Worm (Caenorhabditis elegans) whole organism, late embryonic: Measurements from ENCODE around the gene K09H11.6.

Experiments
- ceh-18 ChIP-seq: sonication (generic microtip); optimal IDR thresholded peaks from 2 replicates; lab custom pipeline; 2016; ENCODE audit warnings: missing genetic modification characterization, missing compliant biosample characterization
- ceh-48 ChIP-seq: sonication (generic microtip); optimal IDR thresholded peaks from 2 replicates; lab custom pipeline; 2016; ENCODE audit warnings: missing genetic modification characterization, inconsistent platforms, missing compliant biosample characterization
- ceh-6 ChIP-seq: fragments of 200-800 bp; sonication (Bioruptor generic); optimal IDR thresholded peaks from 2 replicates; lab custom pipeline; 2018; ENCODE audit warnings: mild to moderate bottlenecking, missing genetic modification characterization, missing compliant biosample characterization
- dve-1 ChIP-seq: sonication (generic microtip); optimal IDR thresholded peaks from 2 replicates; lab custom pipeline; 2017; ENCODE audit warnings: antibody characterized with exemption, mild to moderate bottlenecking, missing genetic modification characterization, missing compliant biosample characterization
- elt-2 ChIP-seq: sonication (generic microtip); optimal IDR thresholded peaks from 2 replicates; lab custom pipeline; 2016; ENCODE audit warnings: missing genetic modification reagents, missing genetic modification characterization, missing compliant biosample characterization
- fkh-10 ChIP-seq: fragments of 150-350 bp; optimal IDR thresholded peaks from 2 replicates; lab custom pipeline; 2014; ENCODE audit warnings: missing biosample characterization, missing genetic modification reagents, missing genetic modification characterization
- fkh-6 ChIP-seq: sonication (generic microtip); optimal IDR thresholded peaks from 2 replicates; lab custom pipeline; 2016; ENCODE audit warnings: missing genetic modification characterization, missing compliant biosample characterization
- hlh-8 ChIP-seq: sonication (generic microtip); optimal IDR thresholded peaks from 2 replicates; lab custom pipeline; 2016; ENCODE audit warnings: missing genotype, missing genetic modification characterization, missing compliant biosample characterization
- madf-2 ChIP-seq: sonication (generic microtip); optimal IDR thresholded peaks from 2 replicates; lab custom pipeline; 2017; ENCODE audit warnings: missing genetic modification characterization, missing compliant biosample characterization
- nfya-1 ChIP-seq: sonication (generic microtip); optimal IDR thresholded peaks from 2 replicates; lab custom pipeline; 2017; ENCODE audit warnings: missing genetic modification characterization, mild to moderate bottlenecking, missing compliant biosample characterization, antibody characterized with exemption, moderate library complexity
- npax-4 ChIP-seq: sonication (generic microtip); optimal IDR thresholded peaks from 2 replicates; lab custom pipeline; 2016; ENCODE audit warnings: missing genetic modification characterization, missing compliant biosample characterization
- pha-4 ChIP-seq: fragments of 150-350 bp; optimal IDR thresholded peaks from 2 replicates; lab custom pipeline; 2018; ENCODE audit warnings: missing biosample characterization, missing genetic modification reagents, missing genetic modification characterization
- pqm-1 ChIP-seq: sonication (generic microtip); optimal IDR thresholded peaks from 2 replicates; lab custom pipeline; 2016; ENCODE audit warnings: missing genetic modification characterization, missing compliant biosample characterization

DNA sequence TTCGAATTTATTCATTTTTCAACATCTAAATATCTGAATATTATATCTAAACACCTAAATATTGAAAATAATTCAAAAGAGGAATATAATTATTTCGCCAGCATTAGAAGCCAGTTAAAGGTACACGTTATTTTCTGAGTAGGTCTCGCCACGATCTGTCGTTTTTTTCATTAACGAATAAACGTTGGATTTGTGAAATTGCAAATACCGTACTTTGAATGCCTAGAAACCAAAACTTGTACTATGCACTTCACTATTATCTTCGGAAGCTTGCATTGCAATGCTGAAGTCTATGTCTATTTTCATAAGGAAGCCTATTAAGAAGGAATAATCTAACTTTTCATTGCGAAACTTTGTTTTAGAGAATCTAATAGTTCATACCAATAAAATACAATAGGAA, 36.5 kb upstream of the K09H11.6 start:
- TF ChIP-seq ceh-6 (GFP tag; lab: Kevin White, UChicago) (no peak), dve-1 (no peak), pqm-1 (tag; lab: Kevin White, UChicago) (no peak), elt-2 (tag; lab: Kevin White, UChicago) (no peak), fkh-10 (GFP tag; lab: Kevin White, UChicago) (no peak), ceh-48 (no peak), ceh-18 (tag; lab: Kevin White, UChicago) (no peak), pha-4 (no peak), nfya-1 (tag; lab: Kevin White, UChicago) (no peak), hlh-8 (no peak), madf-2 (tag; lab: Kevin White, UChicago) (no peak), fkh-6 (tag; lab: Kevin White, UChicago) (no peak), npax-4 (no peak)
